Fruit fly (Drosophila melanogaster) whole organism, embryonic: ENCODE data around the gene zuc.

Experiments
- Asciz ChIP-seq: fragments of 200-800 bp; sonication (Bioruptor generic); optimal IDR thresholded peaks from 2 replicates; lab custom pipeline; 2017; ENCODE audit warnings: missing biosample characterization, mild to moderate bottlenecking, missing genetic modification characterization, missing genetic modification reagents
- Atf6 ChIP-seq: fragments of 200-800 bp; sonication (Bioruptor generic); IDR thresholded peaks from 2 replicates; pipeline ENCODE4 v1.3.6; 2022; ENCODE audit warnings: missing biosample characterization, missing genetic modification characterization
- Blimp-1 ChIP-seq: fragments of 200-800 bp; sonication (Bioruptor generic); optimal IDR thresholded peaks from 3 replicates; lab custom pipeline; 2018; ENCODE audit warnings: missing biosample characterization, missing genetic modification characterization, mild to moderate bottlenecking, moderate library complexity, missing genetic modification reagents
- CG10366 ChIP-seq: fragments of 200-800 bp; sonication (Bioruptor generic); IDR thresholded peaks from 2 replicates; pipeline ENCODE4 v1.3.6; 2022; ENCODE audit warnings: missing biosample characterization, missing genetic modification characterization
- CG10654 ChIP-seq: fragments of 200-800 bp; sonication (Bioruptor generic); optimal IDR thresholded peaks from 2 replicates; lab custom pipeline; 2016; ENCODE audit warnings: missing biosample characterization, missing genetic modification characterization
- CG12071 ChIP-seq: fragments of 200-800 bp; sonication (Bioruptor generic); optimal IDR thresholded peaks from 3 replicates; lab custom pipeline; 2018; ENCODE audit warnings: missing biosample characterization, mild to moderate bottlenecking, missing genetic modification characterization
- CG12942 ChIP-seq: fragments of 200-800 bp; sonication (Bioruptor generic); optimal IDR thresholded peaks from 3 replicates; lab custom pipeline; 2016; ENCODE audit warnings: missing biosample characterization, missing genetic modification characterization
- CG1603 ChIP-seq: fragments of 200-800 bp; sonication (Bioruptor generic); optimal IDR thresholded peaks from 2 replicates; lab custom pipeline; 2019; ENCODE audit warnings: missing biosample characterization, mild to moderate bottlenecking, missing genetic modification characterization, moderate library complexity
- CG30020 ChIP-seq: fragments of 200-800 bp; optimal IDR thresholded peaks from 2 replicates; lab custom pipeline; 2019; ENCODE audit warnings: missing biosample characterization, mild to moderate bottlenecking, missing genetic modification characterization, moderate library complexity
- CG32772 ChIP-seq: fragments of 200-800 bp; sonication (Bioruptor generic); IDR thresholded peaks from 2 replicates; pipeline ENCODE4 v1.3.6; 2022; ENCODE audit warnings: missing biosample characterization, missing genetic modification characterization
- CG4404 ChIP-seq: fragments of 200-800 bp; sonication (Bioruptor generic); IDR thresholded peaks from 2 replicates; pipeline ENCODE4 v1.3.6; 2022; ENCODE audit warnings: missing biosample characterization, missing genetic modification characterization
- CG6175 ChIP-seq: fragments of 200-800 bp; sonication (Bioruptor generic); IDR thresholded peaks from 3 replicates; pipeline ENCODE4 v1.3.6; 2022; ENCODE audit warnings: missing biosample characterization, missing genetic modification characterization
- CG7786 ChIP-seq: fragments of 200-800 bp; sonication (Bioruptor generic); optimal IDR thresholded peaks from 2 replicates; lab custom pipeline; 2016; ENCODE audit warnings: missing biosample characterization, missing genetic modification characterization
- CG8359 ChIP-seq: fragments of 200-800 bp; sonication (Bioruptor generic); optimal IDR thresholded peaks from 2 replicates; lab custom pipeline; 2017; ENCODE audit warnings: missing biosample characterization, mild to moderate bottlenecking, missing genetic modification characterization, borderline replicate concordance
- CG8478 ChIP-seq: fragments of >200 bp; optimal IDR thresholded peaks from 2 replicates; lab custom pipeline; 2018
- CoRest ChIP-seq: fragments of 200-800 bp; sonication (Bioruptor generic); optimal IDR thresholded peaks from 3 replicates; lab custom pipeline; 2018; ENCODE audit warnings: missing biosample characterization, mild to moderate bottlenecking, missing genetic modification characterization, moderate library complexity
- Deaf1 ChIP-seq: fragments of 200-800 bp; optimal IDR thresholded peaks from 3 replicates; lab custom pipeline; 2019; ENCODE audit warnings: missing biosample characterization, mild to moderate bottlenecking, missing genetic modification characterization, moderate library complexity
- Dek ChIP-seq: fragments of 200-800 bp; sonication (Bioruptor generic); optimal IDR thresholded peaks from 3 replicates; lab custom pipeline; 2019; ENCODE audit warnings: missing biosample characterization, mild to moderate bottlenecking, missing genetic modification characterization, moderate library complexity
- Dip3 ChIP-seq: fragments of 200-800 bp; sonication (Bioruptor generic); optimal IDR thresholded peaks from 3 replicates; lab custom pipeline; 2016; ENCODE audit warnings: missing biosample characterization, missing genetic modification characterization
- E2f2 ChIP-seq: fragments of 200-800 bp; sonication (Bioruptor generic); IDR thresholded peaks from 2 replicates; pipeline ENCODE4 v1.3.6; 2022; ENCODE audit warnings: missing biosample characterization, missing genetic modification characterization
- Fer1 ChIP-seq: fragments of 200-800 bp; sonication (Bioruptor generic); optimal IDR thresholded peaks from 2 replicates; lab custom pipeline; 2017; ENCODE audit warnings: missing biosample characterization, mild to moderate bottlenecking, missing genetic modification characterization
- H2.0 ChIP-seq: fragments of 200-800 bp; sonication (Bioruptor generic); IDR thresholded peaks from 2 replicates; pipeline ENCODE4 v1.3.6; 2022; ENCODE audit warnings: missing biosample characterization, missing genetic modification characterization
- HLHmδ ChIP-seq: fragments of 200-800 bp; sonication (Bioruptor generic); optimal IDR thresholded peaks from 2 replicates; lab custom pipeline; 2018; ENCODE audit warnings: missing biosample characterization, mild to moderate bottlenecking, missing genetic modification characterization, moderate library complexity
- Hr51 ChIP-seq, 2 experiments: fragments of 200-800 bp; sonication (Bioruptor generic); optimal IDR thresholded peaks; 2 replicates in 1 of 2; 3 replicates in 1 of 2; lab custom pipeline; 2016 to 2018; ENCODE audit warnings: missing biosample characterization in 2 of 2, missing genetic modification characterization in 2 of 2, mild to moderate bottlenecking in 1 of 2, moderate library complexity in 1 of 2
- Mad ChIP-seq: fragments of 200-800 bp; sonication (Bioruptor generic); optimal IDR thresholded peaks from 2 replicates; lab custom pipeline; 2016; ENCODE audit warnings: missing biosample characterization, missing genetic modification characterization
- Max ChIP-seq: fragments of 200-800 bp; sonication (Bioruptor generic); optimal IDR thresholded peaks from 2 replicates; lab custom pipeline; 2016; ENCODE audit warnings: missing biosample characterization, mild to moderate bottlenecking, missing genetic modification characterization
- Myb ChIP-seq: fragments of 200-800 bp; sonication (Bioruptor generic); optimal IDR thresholded peaks from 2 replicates; lab custom pipeline; 2016; ENCODE audit warnings: missing biosample characterization, missing genetic modification characterization
- Nf-YA ChIP-seq: fragments of 200-800 bp; sonication (Bioruptor generic); IDR thresholded peaks from 2 replicates; pipeline ENCODE4 v1.3.6; 2022; ENCODE audit warnings: missing biosample characterization, missing genetic modification characterization
- NfI ChIP-seq: fragments of 200-800 bp; sonication (Bioruptor generic); optimal IDR thresholded peaks from 3 replicates; lab custom pipeline; 2018; ENCODE audit warnings: missing biosample characterization, mild to moderate bottlenecking, missing genetic modification characterization, moderate library complexity
- Ptx1 ChIP-seq: fragments of 200-800 bp; sonication (Bioruptor generic); IDR thresholded peaks from 2 replicates; pipeline ENCODE4 v1.3.6; 2022; ENCODE audit warnings: missing biosample characterization, missing genetic modification characterization
- Spps ChIP-seq: fragments of 200-800 bp; sonication (Bioruptor generic); optimal IDR thresholded peaks from 2 replicates; lab custom pipeline; 2018; ENCODE audit warnings: missing biosample characterization, mild to moderate bottlenecking, missing genetic modification characterization
- Xbp1 ChIP-seq: fragments of 200-800 bp; sonication (Bioruptor generic); optimal IDR thresholded peaks from 3 replicates; lab custom pipeline; 2016; ENCODE audit warnings: missing biosample characterization, mild to moderate bottlenecking, missing genetic modification characterization
- dati ChIP-seq: fragments of 200-800 bp; sonication (Bioruptor generic); IDR thresholded peaks from 2 replicates; pipeline ENCODE4 v1.3.6; 2022; ENCODE audit warnings: missing biosample characterization, missing genetic modification characterization
- emc ChIP-seq: fragments of 200-800 bp; sonication (Bioruptor generic); optimal IDR thresholded peaks from 2 replicates; lab custom pipeline; 2016; ENCODE audit warnings: missing biosample characterization, missing genetic modification characterization
- fd96Cb ChIP-seq: fragments of 200-800 bp; sonication (Bioruptor generic); optimal IDR thresholded peaks from 2 replicates; lab custom pipeline; 2018; ENCODE audit warnings: missing biosample characterization, mild to moderate bottlenecking, missing genetic modification characterization, moderate library complexity
- grau ChIP-seq: fragments of 200-800 bp; optimal IDR thresholded peaks from 3 replicates; lab custom pipeline; 2019; ENCODE audit warnings: missing biosample characterization, mild to moderate bottlenecking, missing genetic modification characterization, moderate library complexity
- grn ChIP-seq: fragments of 200-800 bp; sonication (Bioruptor generic); optimal IDR thresholded peaks from 3 replicates; lab custom pipeline; 2017; ENCODE audit warnings: missing biosample characterization, missing genetic modification characterization
- jing ChIP-seq: fragments of 200-800 bp; sonication (Bioruptor generic); optimal IDR thresholded peaks from 2 replicates; lab custom pipeline; 2018; ENCODE audit warnings: missing biosample characterization, mild to moderate bottlenecking, missing genetic modification characterization
- kni ChIP-seq: fragments of 200-800 bp; sonication (Bioruptor generic); optimal IDR thresholded peaks from 3 replicates; lab custom pipeline; 2017; ENCODE audit warnings: mild to moderate bottlenecking, missing biosample characterization, missing genetic modification reagents, missing genetic modification characterization
- lab ChIP-seq: fragments of 200-800 bp; sonication (Bioruptor generic); optimal IDR thresholded peaks from 3 replicates; lab custom pipeline; 2017; ENCODE audit warnings: missing biosample characterization, missing genetic modification characterization, mild to moderate bottlenecking, moderate library complexity, missing genetic modification reagents
- nau ChIP-seq: fragments of 200-800 bp; sonication (Bioruptor generic); optimal IDR thresholded peaks from 3 replicates; lab custom pipeline; 2017; ENCODE audit warnings: missing biosample characterization, mild to moderate bottlenecking, missing genetic modification characterization, missing genetic modification reagents
- pfk ChIP-seq: fragments of 200-800 bp; sonication (Bioruptor generic); optimal IDR thresholded peaks from 2 replicates; lab custom pipeline; 2018; ENCODE audit warnings: missing biosample characterization, mild to moderate bottlenecking, missing genetic modification characterization, moderate library complexity
- psq ChIP-seq: fragments of 200-800 bp; sonication (Bioruptor generic); optimal IDR thresholded peaks from 2 replicates; lab custom pipeline; 2017; ENCODE audit warnings: missing biosample characterization, missing genetic modification characterization
- sisA ChIP-seq: fragments of 200-800 bp; sonication (Bioruptor generic); IDR thresholded peaks from 2 replicates; pipeline ENCODE4 v1.3.6; 2022; ENCODE audit warnings: missing biosample characterization, missing genetic modification characterization
- stc ChIP-seq: fragments of 200-800 bp; sonication (Bioruptor generic); IDR thresholded peaks from 2 replicates; pipeline ENCODE4 v1.3.6; 2022; ENCODE audit warnings: missing biosample characterization, missing genetic modification characterization
- tin ChIP-seq: fragments of 200-800 bp; sonication (Bioruptor generic); optimal IDR thresholded peaks from 3 replicates; lab custom pipeline; 2016; ENCODE audit warnings: missing biosample characterization, missing genetic modification characterization
- tup ChIP-seq: fragments of 200-800 bp; sonication (Bioruptor generic); optimal IDR thresholded peaks from 2 replicates; lab custom pipeline; 2016; ENCODE audit warnings: missing biosample characterization, mild to moderate bottlenecking, missing genetic modification characterization, moderate library complexity
- vfl ChIP-seq: fragments of 200-800 bp; sonication (Bioruptor generic); optimal IDR thresholded peaks from 2 replicates; lab custom pipeline; 2016; ENCODE audit warnings: missing biosample characterization, missing genetic modification characterization
- wdn ChIP-seq: fragments of 200-800 bp; sonication (Bioruptor generic); IDR thresholded peaks from 2 replicates; pipeline ENCODE4 v1.3.6; 2022; ENCODE audit warnings: missing biosample characterization, missing genetic modification characterization
- yki ChIP-seq: fragments of >200 bp; optimal IDR thresholded peaks from 3 replicates; lab custom pipeline; 2018

zuc gene

DNA sequence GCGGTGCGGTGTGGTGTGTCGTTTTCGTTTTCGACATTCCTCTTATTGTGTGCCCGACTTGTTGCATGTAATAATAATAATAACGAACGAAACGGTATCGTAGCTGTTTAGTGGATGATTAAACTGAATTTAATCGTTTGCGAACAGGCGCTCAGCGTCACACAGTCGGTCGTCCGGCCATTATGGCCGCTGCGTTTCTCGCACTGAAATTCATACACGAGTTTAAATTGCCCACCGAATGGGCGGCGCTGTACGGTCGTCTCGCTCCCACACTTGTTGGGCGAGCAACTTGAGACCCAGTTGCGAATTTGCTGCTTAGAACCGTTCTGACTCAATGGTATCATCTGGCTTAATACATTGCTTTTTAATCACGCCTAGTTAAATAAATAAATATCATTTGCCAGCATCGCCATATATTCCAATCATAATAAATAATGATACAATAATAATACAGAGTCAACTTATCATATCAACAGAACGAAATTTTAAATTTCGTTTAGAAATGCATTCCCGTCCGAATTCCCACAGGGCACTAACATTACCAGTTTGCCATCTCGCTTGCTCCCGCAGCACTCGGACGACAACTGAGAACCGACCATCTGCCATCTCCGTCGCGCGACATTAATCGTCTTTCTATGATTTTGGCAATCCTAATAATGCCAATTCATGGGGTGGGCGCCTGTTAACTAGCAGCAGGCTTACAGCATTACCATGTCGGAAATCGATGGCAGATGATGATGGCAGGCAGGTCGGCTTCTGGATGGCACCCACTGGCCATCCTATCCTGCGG, 21.4 kb upstream of the zuc start (continued):
- peak; percentile 74 for TF ChIP-seq CG30020 (tag; lab: Kevin White, UChicago)
- TF ChIP-seq kni, result no peak
- peak; percentile 89 for TF ChIP-seq fd96Cb
- peak; percentile 20 for TF ChIP-seq Myb (GFP tag; lab: Kevin White, UChicago)
- peak; percentile 71 to 92 for TF ChIP-seq Hr51 (GFP tag; optimal IDR thresholded peaks at IDR 0.05; lab: Kevin White, UChicago)
- TF ChIP-seq pfk, result no peak
- peak; percentile 81 for TF ChIP-seq Spps (tag; lab: Kevin White, UChicago)
- peak; percentile 64 for TF ChIP-seq tup (GFP tag; lab: Kevin White, UChicago)
- no peak for TF ChIP-seq CG32772 (GFP tag; lab: Robert Waterston, UW)
- TF ChIP-seq CG1603 (tag; lab: Kevin White, UChicago), result peak; percentile 92
- TF ChIP-seq grau, result peak; percentile 95
- TF ChIP-seq lab, result peak; percentile 94
- TF ChIP-seq Atf6 (GFP tag; lab: Robert Waterston, UW), result no peak
- TF ChIP-seq Ptx1 (GFP tag; lab: Robert Waterston, UW), result no peak
- TF ChIP-seq CG12942 (GFP tag; lab: Kevin White, UChicago), result peak; percentile 86
- TF ChIP-seq Mad (GFP tag; lab: Kevin White, UChicago), result peak; percentile 81
- TF ChIP-seq tin (GFP tag; lab: Kevin White, UChicago), result peak; percentile 85
- TF ChIP-seq Nf-YA, result no peak
- TF ChIP-seq Dek, result peak; percentile 93
- TF ChIP-seq wdn (GFP tag; lab: Robert Waterston, UW), result no peak
- TF ChIP-seq CG8478 (lab: Kevin White, UChicago), result peak; percentile 92
- peak; percentile 77 for TF ChIP-seq CG8359
- TF ChIP-seq Blimp-1 (GFP tag; lab: Kevin White, UChicago), result peak; percentile 64
- TF ChIP-seq Max, result peak; percentile 84
- TF ChIP-seq CG4404 (GFP tag; lab: Robert Waterston, UW), result no peak
- peak; percentile 96 for TF ChIP-seq Fer1
- TF ChIP-seq CG12071 (GFP tag; lab: Kevin White, UChicago), result peak; percentile 76
- peak; percentile 81 for TF ChIP-seq nau (GFP tag; lab: Kevin White, UChicago)
- TF ChIP-seq stc, result no peak
- TF ChIP-seq vfl (GFP tag; lab: Kevin White, UChicago), result peak; percentile 84
- TF ChIP-seq sisA (GFP tag; lab: Robert Waterston, UW), result no peak
- peak; percentile 66 for TF ChIP-seq CG7786
- no peak for TF ChIP-seq H2.0 (GFP tag; lab: Robert Waterston, UW)
- TF ChIP-seq NfI (GFP tag; lab: Kevin White, UChicago), result peak; percentile 95
- no peak for TF ChIP-seq CG6175
- peak; percentile 97 for TF ChIP-seq CoRest
- no peak for TF ChIP-seq E2f2
- TF ChIP-seq Xbp1, result peak; percentile 91
- TF ChIP-seq HLHmδ (GFP tag; lab: Kevin White, UChicago), result peak; percentile 61
- TF ChIP-seq CG10654 (GFP tag; lab: Kevin White, UChicago), result peak; percentile 90
- TF ChIP-seq CG10366 (GFP tag; lab: Robert Waterston, UW), result no peak
- TF ChIP-seq emc (GFP tag; lab: Kevin White, UChicago), result no peak
- no peak for TF ChIP-seq jing (GFP tag; lab: Kevin White, UChicago)
- no peak for TF ChIP-seq psq (GFP tag; lab: Kevin White, UChicago)
- peak; percentile 61 for TF ChIP-seq Deaf1
- peak; percentile 78 for TF ChIP-seq Dip3
- TF ChIP-seq yki (lab: Kevin White, UChicago), result no peak
- no peak for TF ChIP-seq dati (GFP tag; lab: Robert Waterston, UW)
- no peak for TF ChIP-seq grn (GFP tag; lab: Kevin White, UChicago)
- peak; percentile 84 for TF ChIP-seq Asciz (GFP tag; lab: Kevin White, UChicago)
